Worm (Caenorhabditis elegans): ENCODE measurements around the gene tbx-35.

DNA sequence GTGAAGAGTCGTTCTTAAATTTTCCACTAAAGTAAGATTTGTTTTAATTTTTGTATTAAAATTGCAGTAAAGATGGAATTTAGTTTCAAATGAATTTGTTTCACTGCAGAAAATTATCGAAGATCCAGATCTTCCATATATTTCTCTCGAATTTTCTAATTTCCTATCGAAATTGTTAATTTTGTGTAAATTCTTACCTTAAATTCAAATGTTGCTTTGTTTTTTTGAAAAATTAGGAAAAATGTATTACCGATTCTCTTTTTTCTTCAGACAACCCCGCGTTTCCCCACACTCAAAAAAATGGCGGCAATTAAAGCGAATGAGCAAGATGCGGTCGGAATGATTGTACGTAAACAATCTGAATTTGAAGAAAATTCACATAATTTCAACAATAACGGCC lies 24.5 kb upstream of the tbx-35 start, which contains the start of gene C17C3.6:
- TF ChIP-seq R02D3.7 (tag; optimal IDR thresholded peaks at IDR 0.05): no peak
- no peak for TF ChIP-seq mdl-1 (tag; optimal IDR thresholded peaks at IDR 0.05)
- no peak for TF ChIP-seq ZK546.5 (tag; optimal IDR thresholded peaks at IDR 0.05)
- no peak for TF ChIP-seq lsy-2 (tag; optimal IDR thresholded peaks at IDR 0.05)
- TF ChIP-seq nhr-77 (tag; optimal IDR thresholded peaks at IDR 0.05): no peak
- no peak for TF ChIP-seq nhr-11 (tag; optimal IDR thresholded peaks at IDR 0.05)
- no peak for TF ChIP-seq lin-39 (tag; optimal IDR thresholded peaks at IDR 0.05)
- TF ChIP-seq lin-11 (tag; optimal IDR thresholded peaks at IDR 0.05): no peak
- no peak for TF ChIP-seq elt-1 (tag; optimal IDR thresholded peaks at IDR 0.05)
- no peak for TF ChIP-seq unc-62 (GFP tag; optimal IDR thresholded peaks at IDR 0.05)
- TF ChIP-seq ceh-82 (tag; optimal IDR thresholded peaks at IDR 0.05): no peak
- TF ChIP-seq unc-39 (tag; optimal IDR thresholded peaks at IDR 0.05): no peak
- TF ChIP-seq nhr-237 (tag; optimal IDR thresholded peaks at IDR 0.05): no peak
